Fruit fly (Drosophila melanogaster) whole organism, embryonic: ENCODE measurements around the gene UQCR-Q.
A peak's percentile ranks its signal among the peaks of the same experiment; 100 is the strongest.

Experiments used
- B-H2 ChIP-seq: fragments of 200-800 bp; sonication (Bioruptor generic); optimal IDR thresholded peaks from 2 replicates; lab custom pipeline; 2018; ENCODE audit warnings: missing biosample characterization, mild to moderate bottlenecking, missing genetic modification characterization
- CG11504 ChIP-seq: fragments of 200-800 bp; sonication (Bioruptor generic); optimal IDR thresholded peaks from 3 replicates; lab custom pipeline; 2019; ENCODE audit warnings: missing biosample characterization, mild to moderate bottlenecking, missing genetic modification characterization, moderate library complexity
- CG12236 ChIP-seq: fragments of 200-800 bp; sonication (Bioruptor generic); optimal IDR thresholded peaks from 2 replicates; lab custom pipeline; 2016; ENCODE audit warnings: missing biosample characterization, missing genetic modification characterization
- CG1602 ChIP-seq: fragments of 200-800 bp; sonication (Bioruptor generic); optimal IDR thresholded peaks from 3 replicates; lab custom pipeline; 2016; ENCODE audit warnings: missing biosample characterization, missing genetic modification characterization
- CG16815 ChIP-seq: fragments of 200-800 bp; sonication (Bioruptor generic); optimal IDR thresholded peaks from 3 replicates; lab custom pipeline; 2017; ENCODE audit warnings: missing biosample characterization, mild to moderate bottlenecking, missing genetic modification characterization
- CG17359 ChIP-seq: fragments of 200-800 bp; sonication (Bioruptor generic); optimal IDR thresholded peaks from 3 replicates; lab custom pipeline; 2018; ENCODE audit warnings: missing biosample characterization, mild to moderate bottlenecking, missing genetic modification characterization, moderate library complexity
- CG30403 ChIP-seq: fragments of 200-800 bp; sonication (Bioruptor generic); optimal IDR thresholded peaks from 3 replicates; lab custom pipeline; 2016; ENCODE audit warnings: missing biosample characterization, missing genetic modification characterization
- CG31224 ChIP-seq: fragments of 200-800 bp; sonication (Bioruptor generic); IDR thresholded peaks from 2 replicates; pipeline ENCODE4 v1.3.6; 2022; ENCODE audit warnings: missing biosample characterization, missing genetic modification characterization
- CG31388 ChIP-seq: fragments of 200-800 bp; sonication (Bioruptor generic); optimal IDR thresholded peaks from 2 replicates; lab custom pipeline; 2016; ENCODE audit warnings: missing biosample characterization, missing genetic modification characterization
- CG3281 ChIP-seq: fragments of 200-800 bp; sonication (Bioruptor generic); optimal IDR thresholded peaks from 3 replicates; lab custom pipeline; 2017; ENCODE audit warnings: missing biosample characterization, mild to moderate bottlenecking, missing genetic modification characterization
- CG33557 ChIP-seq: fragments of 200-800 bp; sonication (Bioruptor generic); optimal IDR thresholded peaks from 2 replicates; lab custom pipeline; 2019; ENCODE audit warnings: missing biosample characterization, mild to moderate bottlenecking, missing genetic modification characterization, moderate library complexity
- CG3995 ChIP-seq: fragments of 200-800 bp; sonication (Bioruptor generic); optimal IDR thresholded peaks from 3 replicates; lab custom pipeline; 2016; ENCODE audit warnings: missing biosample characterization, missing genetic modification characterization
- CG4404 ChIP-seq: fragments of 200-800 bp; sonication (Bioruptor generic); IDR thresholded peaks from 2 replicates; pipeline ENCODE4 v1.3.6; 2022; ENCODE audit warnings: missing biosample characterization, missing genetic modification characterization
- CG4854 ChIP-seq: fragments of 200-800 bp; sonication (Bioruptor generic); optimal IDR thresholded peaks from 2 replicates; lab custom pipeline; 2016; ENCODE audit warnings: missing biosample characterization, missing genetic modification characterization, inconsistent platforms
- CG6272 ChIP-seq: fragments of 200-800 bp; sonication (Bioruptor generic); IDR thresholded peaks from 2 replicates; pipeline ENCODE4 v1.3.6; 2022; ENCODE audit warnings: missing biosample characterization, missing genetic modification characterization
- CG7556 ChIP-seq: fragments of 200-800 bp; sonication (Bioruptor generic); optimal IDR thresholded peaks from 2 replicates; lab custom pipeline; 2017; ENCODE audit warnings: missing biosample characterization, mild to moderate bottlenecking, missing genetic modification characterization
- CG8359 ChIP-seq: fragments of 200-800 bp; sonication (Bioruptor generic); optimal IDR thresholded peaks from 2 replicates; lab custom pipeline; 2017; ENCODE audit warnings: missing biosample characterization, mild to moderate bottlenecking, missing genetic modification characterization, borderline replicate concordance
- Dad ChIP-seq: fragments of 200-800 bp; sonication (Bioruptor generic); optimal IDR thresholded peaks from 3 replicates; lab custom pipeline; 2016; ENCODE audit warnings: missing biosample characterization, missing genetic modification characterization
- Dfd ChIP-seq, 2 experiments: fragments of >200 bp; optimal IDR thresholded peaks; 2 replicates each; lab custom pipeline; 2017; ENCODE audit warnings: missing biosample characterization in 2 of 2, missing genetic modification characterization in 2 of 2
- Dip3 ChIP-seq: fragments of 200-800 bp; sonication (Bioruptor generic); optimal IDR thresholded peaks from 3 replicates; lab custom pipeline; 2016; ENCODE audit warnings: missing biosample characterization, missing genetic modification characterization
- Dp ChIP-seq: fragments of 200-800 bp; sonication (Bioruptor generic); optimal IDR thresholded peaks from 2 replicates; lab custom pipeline; 2018; ENCODE audit warnings: missing biosample characterization, mild to moderate bottlenecking, missing genetic modification characterization, moderate library complexity
- Eip74EF ChIP-seq, 2 experiments: fragments of 200-800 bp in 1 of 2; fragments of >200 bp in 1 of 2; sonication (Bioruptor generic) in 1 of 2; optimal IDR thresholded peaks; 2 replicates each; lab custom pipeline; 2017 to 2019; ENCODE audit warnings: missing biosample characterization in 2 of 2, missing genetic modification characterization in 2 of 2, mild to moderate bottlenecking in 1 of 2, moderate library complexity in 1 of 2
- Fer3 ChIP-seq: fragments of 200-800 bp; sonication (Bioruptor generic); optimal IDR thresholded peaks from 2 replicates; lab custom pipeline; 2018; ENCODE audit warnings: missing biosample characterization, mild to moderate bottlenecking, missing genetic modification characterization, moderate library complexity
- H15 ChIP-seq: fragments of 200-800 bp; sonication (Bioruptor generic); IDR thresholded peaks from 3 replicates; pipeline ENCODE4 v1.3.6; 2022; ENCODE audit warnings: missing biosample characterization, missing genetic modification characterization
- HHEX ChIP-seq: fragments of 200-800 bp; sonication (Bioruptor generic); optimal IDR thresholded peaks from 3 replicates; lab custom pipeline; 2017; ENCODE audit warnings: missing biosample characterization, mild to moderate bottlenecking, missing genetic modification characterization, missing genetic modification reagents
- Hmr ChIP-seq: fragments of 200-800 bp; sonication (Bioruptor generic); optimal IDR thresholded peaks from 3 replicates; lab custom pipeline; 2017; ENCODE audit warnings: mild to moderate bottlenecking, missing biosample characterization, missing genetic modification reagents, missing genetic modification characterization
- Meics ChIP-seq: fragments of 200-800 bp; sonication (Bioruptor generic); optimal IDR thresholded peaks from 2 replicates; lab custom pipeline; 2017; ENCODE audit warnings: missing biosample characterization, mild to moderate bottlenecking, missing genetic modification characterization
- Rfx ChIP-seq: fragments of 200-800 bp; sonication (Bioruptor generic); IDR thresholded peaks from 2 replicates; pipeline ENCODE4 v1.3.6; 2022; ENCODE audit warnings: missing biosample characterization, missing genetic modification characterization
- Six4 ChIP-seq: fragments of 200-800 bp; sonication (Bioruptor generic); optimal IDR thresholded peaks from 2 replicates; lab custom pipeline; 2016; ENCODE audit warnings: missing biosample characterization, missing genetic modification characterization
- ac ChIP-seq: fragments of 200-800 bp; sonication (Bioruptor generic); optimal IDR thresholded peaks from 3 replicates; lab custom pipeline; 2017; ENCODE audit warnings: missing biosample characterization, mild to moderate bottlenecking, missing genetic modification characterization
- bigmax ChIP-seq: fragments of 200-800 bp; sonication (Bioruptor generic); optimal IDR thresholded peaks from 2 replicates; lab custom pipeline; 2018; ENCODE audit warnings: missing biosample characterization, mild to moderate bottlenecking, missing genetic modification characterization
- cas ChIP-seq: fragments of 200-800 bp; sonication (Bioruptor generic); IDR thresholded peaks from 2 replicates; pipeline ENCODE4 v1.3.6; 2022; ENCODE audit warnings: missing biosample characterization, missing genetic modification characterization
- cato ChIP-seq: fragments of 200-800 bp; sonication (Bioruptor generic); optimal IDR thresholded peaks from 2 replicates; lab custom pipeline; 2016; ENCODE audit warnings: missing biosample characterization, missing genetic modification characterization, borderline replicate concordance
- dan ChIP-seq: fragments of 200-800 bp; sonication (Bioruptor generic); IDR thresholded peaks from 2 replicates; pipeline ENCODE4 v1.3.6; 2022; ENCODE audit warnings: missing biosample characterization, missing genetic modification characterization
- eyg ChIP-seq: fragments of 200-800 bp; sonication (Bioruptor generic); optimal IDR thresholded peaks from 3 replicates; lab custom pipeline; 2016; ENCODE audit warnings: missing biosample characterization, missing genetic modification characterization
- fru ChIP-seq: fragments of >200 bp; optimal IDR thresholded peaks from 2 replicates; lab custom pipeline; 2017
- gce ChIP-seq: fragments of 200-800 bp; sonication (Bioruptor generic); IDR thresholded peaks from 3 replicates; pipeline ENCODE4 v1.3.6; 2022; ENCODE audit warnings: missing biosample characterization, missing genetic modification characterization
- gcm2 ChIP-seq: fragments of 200-800 bp; sonication (Bioruptor generic); optimal IDR thresholded peaks from 2 replicates; lab custom pipeline; 2016; ENCODE audit warnings: missing biosample characterization, missing genetic modification characterization
- hbn ChIP-seq: fragments of 200-800 bp; sonication (Bioruptor generic); IDR thresholded peaks from 2 replicates; pipeline ENCODE4 v1.3.6; 2022; ENCODE audit warnings: missing biosample characterization, missing genetic modification characterization; ENCODE audit not compliant: partially characterized antibody
- hkb ChIP-seq, 2 experiments: fragments of 200-800 bp in 1 of 2; fragments of >200 bp in 1 of 2; sonication (Bioruptor generic) in 1 of 2; IDR thresholded peaks in 1 of 2; optimal IDR thresholded peaks in 1 of 2; 2 replicates each; pipeline versions ENCODE4 v1.3.6 to Lab custom; 2017 to 2022; ENCODE audit warnings: missing biosample characterization in 1 of 2, missing genetic modification characterization in 1 of 2
- jigr1 ChIP-seq: fragments of 200-800 bp; sonication (Bioruptor generic); IDR thresholded peaks from 3 replicates; pipeline ENCODE4 v1.3.6; 2022; ENCODE audit warnings: missing biosample characterization, missing genetic modification characterization
- maf-S ChIP-seq: fragments of 200-800 bp; sonication (Bioruptor generic); optimal IDR thresholded peaks from 2 replicates; lab custom pipeline; 2016; ENCODE audit warnings: missing biosample characterization, missing genetic modification characterization
- otp ChIP-seq: fragments of 200-800 bp; sonication (Bioruptor generic); IDR thresholded peaks from 3 replicates; pipeline ENCODE4, ENCODE4 v1.3.6; 2022; ENCODE audit warnings: missing biosample characterization, missing genetic modification characterization
- prd ChIP-seq, 3 experiments: fragments of >200 bp in 2 of 3; fragments of 200-800 bp in 1 of 3; sonication (Bioruptor generic) in 1 of 3; optimal IDR thresholded peaks in 2 of 3; IDR thresholded peaks in 1 of 3; 2 replicates in 2 of 3; 3 replicates in 1 of 3; pipeline versions ENCODE4 v1.3.6 to Lab custom; 2017 to 2022; ENCODE audit warnings: missing biosample characterization in 1 of 3, missing genetic modification characterization in 1 of 3
- pum ChIP-seq: fragments of 200-800 bp; sonication (Bioruptor generic); optimal IDR thresholded peaks from 2 replicates; lab custom pipeline; 2016; ENCODE audit warnings: missing biosample characterization, missing genetic modification characterization
- schlank ChIP-seq: fragments of 200-800 bp; sonication (Bioruptor generic); optimal IDR thresholded peaks from 2 replicates; lab custom pipeline; 2018; ENCODE audit warnings: missing biosample characterization, mild to moderate bottlenecking, missing genetic modification characterization
- slp2 ChIP-seq: fragments of 200-800 bp; sonication (Bioruptor generic); optimal IDR thresholded peaks from 2 replicates; lab custom pipeline; 2016; ENCODE audit warnings: missing biosample characterization, missing genetic modification characterization
- tin ChIP-seq: fragments of 200-800 bp; sonication (Bioruptor generic); optimal IDR thresholded peaks from 3 replicates; lab custom pipeline; 2016; ENCODE audit warnings: missing biosample characterization, missing genetic modification characterization
- tna ChIP-seq: fragments of 200-800 bp; sonication (Bioruptor generic); IDR thresholded peaks from 2 replicates; pipeline ENCODE4 v1.3.6; 2022; ENCODE audit warnings: missing biosample characterization, missing genetic modification characterization; ENCODE audit not compliant: partially characterized antibody

UQCR-Q gene

DNA sequence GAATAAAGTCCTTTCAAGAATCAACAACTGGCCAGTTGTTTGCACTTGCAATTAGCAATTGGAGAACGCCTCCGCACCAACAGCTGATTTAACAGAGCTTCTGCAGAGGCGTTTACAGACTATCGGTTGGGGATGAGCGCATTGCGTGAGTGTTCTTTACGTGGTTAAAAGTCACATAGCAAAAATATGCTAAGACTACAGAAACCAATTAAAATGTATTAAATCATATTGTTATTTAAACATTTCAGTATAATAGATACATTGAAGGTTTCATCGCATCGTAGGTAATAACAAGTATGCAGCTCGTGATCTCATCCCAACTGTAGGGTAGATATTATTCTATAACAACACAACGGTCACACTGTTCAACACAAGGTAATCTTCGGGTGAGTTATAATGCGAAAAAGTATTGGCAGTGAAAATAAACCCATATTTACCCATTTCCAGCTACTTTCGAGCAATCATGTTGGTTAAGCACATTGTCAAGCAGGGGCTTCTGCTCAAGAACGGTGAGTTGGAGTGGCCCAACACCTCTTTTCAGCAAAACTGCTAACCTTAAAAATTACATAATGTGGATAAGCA is 49.3 kb upstream of the UQCR-Q start, which contains the start of the genes Sec3 and COX7B (continued):
- TF ChIP-seq CG7556 (GFP tag; lab: Kevin White, UChicago), result peak; percentile 33
- 0 out of 2 replicates have a peak, but pooled peaks have one; percentile 6 for TF ChIP-seq CG31224 (GFP tag; lab: Robert Waterston, UW)
- TF ChIP-seq bigmax (GFP tag; lab: Kevin White, UChicago), result peak; percentile 20
- TF ChIP-seq eyg (GFP tag; lab: Kevin White, UChicago), result no peak
- peak; percentile 21 for TF ChIP-seq HHEX
- TF ChIP-seq H15 (GFP tag; lab: Robert Waterston, UW), result no peak
- no peak for TF ChIP-seq dan (GFP tag; lab: Robert Waterston, UW)
- TF ChIP-seq hkb (optimal IDR thresholded peaks at IDR 0.05; lab: Kevin White, UChicago), result peak; percentile 32
- TF ChIP-seq hkb (GFP tag; IDR thresholded peaks at IDR 0.05; lab: Robert Waterston, UW), result no peak
- TF ChIP-seq Dad (GFP tag; lab: Kevin White, UChicago), result peak; percentile 67
- peak; percentile 66 for TF ChIP-seq Fer3 (tag; lab: Kevin White, UChicago)
- TF ChIP-seq CG1602, result peak; percentile 58
- no peak for TF ChIP-seq gce
- TF ChIP-seq fru, result no peak
- TF ChIP-seq CG11504 (tag; lab: Kevin White, UChicago), result no peak
- peak; percentile 26 for TF ChIP-seq CG16815
- peak; percentile 32 for TF ChIP-seq cato (GFP tag; lab: Kevin White, UChicago)
- TF ChIP-seq Eip74EF (GFP tag; optimal IDR thresholded peaks at IDR 0.05; lab: Kevin White, UChicago), result peak in 1 of 2 experiments; percentile 15
- TF ChIP-seq ac, result no peak
- TF ChIP-seq otp (GFP tag; lab: Robert Waterston, UW), result peak; percentile 56; the same call in 1 of the 3 replicates
- peak; percentile 95 for TF ChIP-seq CG3995 (GFP tag; lab: Kevin White, UChicago)
- TF ChIP-seq CG30403 (GFP tag; lab: Kevin White, UChicago), result peak; percentile 78
- peak; percentile 93 for TF ChIP-seq hbn (GFP tag; lab: Robert Waterston, UW)
- peak; percentile 43 for TF ChIP-seq Dip3 (GFP tag; lab: Kevin White, UChicago)
- TF ChIP-seq B-H2 (GFP tag; lab: Kevin White, UChicago), result peak; percentile 82
- peak; percentile 57 for TF ChIP-seq Hmr (GFP tag; lab: Kevin White, UChicago)
- no peak for TF ChIP-seq schlank (tag; lab: Kevin White, UChicago)
- peak; percentile 74 for TF ChIP-seq tin (GFP tag; lab: Kevin White, UChicago)
- peak; percentile 75 for TF ChIP-seq tna
- peak; percentile 50 for TF ChIP-seq Meics (GFP tag; lab: Kevin White, UChicago)
- peak; percentile 51 for TF ChIP-seq CG4854
- peak; percentile 70; the same call in 1 of the 2 replicates for TF ChIP-seq Rfx
- peak; percentile 4 for TF ChIP-seq Dp (GFP tag; lab: Kevin White, UChicago)
- TF ChIP-seq gcm2, result peak; percentile 14
- TF ChIP-seq pum (GFP tag; lab: Kevin White, UChicago), result peak; percentile 58
- peak; percentile 57 for TF ChIP-seq CG17359 (tag; lab: Kevin White, UChicago)
- TF ChIP-seq Six4 (GFP tag; lab: Kevin White, UChicago), result peak; percentile 6
- peak; percentile 60 for TF ChIP-seq CG33557
- TF ChIP-seq CG3281, result peak; percentile 55
- TF ChIP-seq prd (optimal IDR thresholded peaks at IDR 0.05; lab: Kevin White, UChicago), result no peak
- TF ChIP-seq prd (GFP tag; IDR thresholded peaks at IDR 0.05; lab: Robert Waterston, UW), result peak; percentile 71
- TF ChIP-seq CG4404, result peak; percentile 55
- TF ChIP-seq CG6272 (GFP tag; lab: Robert Waterston, UW), result peak; percentile 70
- no peak for TF ChIP-seq CG8359 (GFP tag; lab: Kevin White, UChicago)
- no peak for TF ChIP-seq Dfd (GFP tag; optimal IDR thresholded peaks at IDR 0.05; lab: Kevin White, UChicago)
- no peak for TF ChIP-seq jigr1
- peak; percentile 9 for TF ChIP-seq slp2 (GFP tag; lab: Kevin White, UChicago)
- no peak for TF ChIP-seq cas (GFP tag; lab: Robert Waterston, UW)
- no peak for TF ChIP-seq CG12236 (GFP tag; lab: Kevin White, UChicago)
- peak; percentile 34 for TF ChIP-seq maf-S (GFP tag; lab: Kevin White, UChicago)
- no peak for TF ChIP-seq CG31388 (GFP tag; lab: Kevin White, UChicago)
